Worm (Caenorhabditis elegans) whole organism, young adult: ENCODE results near the gene T09B9.3.

Source experiments
- B0035.1 ChIP-seq: sonication (generic microtip); optimal IDR thresholded peaks from 2 replicates; lab custom pipeline; 2016; ENCODE audit warnings: missing genetic modification characterization, mild to moderate bottlenecking, missing compliant biosample characterization, missing genotype, missing genetic modification reagents
- C06A6.2 ChIP-seq: fragments of 200-800 bp; sonication (Bioruptor generic); conservative IDR thresholded peaks from 2 replicates; pipeline ENCODE4 v1.3.6; 2022; ENCODE audit warnings: missing genetic modification characterization, missing compliant biosample characterization
- C17E4.6 ChIP-seq: fragments of 200-800 bp; sonication (Bioruptor generic); IDR thresholded peaks from 2 replicates; pipeline ENCODE4 v1.3.6; 2022; ENCODE audit warnings: missing genetic modification reagents, missing genetic modification characterization, missing compliant biosample characterization
- F33H1.4 ChIP-seq: fragments of 200-800 bp; sonication (Bioruptor generic); IDR thresholded peaks from 2 replicates; pipeline ENCODE4 v1.3.6; 2022; ENCODE audit warnings: missing genetic modification reagents, missing genetic modification characterization, missing compliant biosample characterization
- F49E8.2 ChIP-seq: sonication (generic microtip); optimal IDR thresholded peaks from 3 replicates; lab custom pipeline; 2017; ENCODE audit warnings: missing genetic modification characterization, mild to moderate bottlenecking, missing compliant biosample characterization, antibody characterized with exemption, moderate library complexity; ENCODE audit not compliant: insufficient read depth
- F52B5.7 ChIP-seq: sonication (generic microtip); optimal IDR thresholded peaks from 2 replicates; lab custom pipeline; 2016; ENCODE audit warnings: mild to moderate bottlenecking, missing genetic modification characterization, missing compliant biosample characterization
- T26A5.8 ChIP-seq: sonication (generic microtip); optimal IDR thresholded peaks from 2 replicates; lab custom pipeline; 2016; ENCODE audit warnings: missing genetic modification characterization, missing compliant biosample characterization
- Y53G8AR.9 ChIP-seq: fragments of 200-800 bp; sonication (Bioruptor generic); conservative IDR thresholded peaks from 2 replicates; pipeline ENCODE4 v1.3.6; 2022; ENCODE audit warnings: missing genetic modification reagents, missing genetic modification characterization, missing compliant biosample characterization
- Y56A3A.18 ChIP-seq: fragments of 200-800 bp; sonication (Bioruptor generic); IDR thresholded peaks from 2 replicates; pipeline ENCODE4 v1.3.6; 2022; ENCODE audit warnings: missing genetic modification reagents, missing genetic modification characterization, missing compliant biosample characterization
- Y67H2A.10 ChIP-seq: fragments of 200-800 bp; sonication (Bioruptor generic); conservative IDR thresholded peaks from 2 replicates; pipeline ENCODE4 v1.3.6; 2022; ENCODE audit warnings: missing genetic modification reagents, missing genetic modification characterization, missing compliant biosample characterization
- Y95B8A.8 ChIP-seq: fragments of 200-800 bp; sonication (Bioruptor generic); IDR thresholded peaks from 2 replicates; pipeline ENCODE4 v1.3.6; 2022; ENCODE audit warnings: missing genetic modification reagents, missing genetic modification characterization, missing compliant biosample characterization
- atf-7 ChIP-seq: sonication (generic microtip); optimal IDR thresholded peaks from 2 replicates; lab custom pipeline; 2017; ENCODE audit warnings: mild to moderate bottlenecking, missing genetic modification characterization, missing compliant biosample characterization
- athp-1 ChIP-seq: sonication (generic microtip); optimal IDR thresholded peaks from 2 replicates; lab custom pipeline; 2017; ENCODE audit warnings: mild to moderate bottlenecking, missing genetic modification characterization, missing compliant biosample characterization
- attf-6 ChIP-seq: fragments of 200-800 bp; sonication (Bioruptor generic); IDR thresholded peaks from 2 replicates; pipeline ENCODE4 v1.3.6; 2022; ENCODE audit warnings: missing genetic modification reagents, missing genetic modification characterization, missing compliant biosample characterization
- cebp-1 ChIP-seq, 2 experiments: fragments of 200-800 bp in 1 of 2; sonication (Bioruptor generic) in 1 of 2; sonication (generic microtip) in 1 of 2; IDR thresholded peaks in 1 of 2; optimal IDR thresholded peaks in 1 of 2; 2 replicates each; pipeline versions ENCODE4 v1.3.6 to Lab custom; 2017 to 2022; ENCODE audit warnings: missing compliant biosample characterization in 2 of 2, missing genetic modification characterization in 2 of 2, mild to moderate bottlenecking in 1 of 2, missing genetic modification reagents in 1 of 2, moderate library complexity in 1 of 2
- cebp-2 ChIP-seq: fragments of 200-800 bp; sonication (Bioruptor generic); IDR thresholded peaks from 2 replicates; pipeline ENCODE4 v1.3.6; 2022; ENCODE audit warnings: missing genetic modification characterization, missing compliant biosample characterization
- ceh-100 ChIP-seq: fragments of 200-800 bp; sonication (Bioruptor generic); IDR thresholded peaks from 2 replicates; pipeline ENCODE4 v1.3.6; 2022; ENCODE audit warnings: missing genetic modification reagents, missing genetic modification characterization, missing compliant biosample characterization
- ceh-40 ChIP-seq: fragments of 200-800 bp; sonication (Bioruptor generic); IDR thresholded peaks from 2 replicates; pipeline ENCODE4 v1.3.6; 2022; ENCODE audit warnings: missing genetic modification characterization, missing compliant biosample characterization
- ceh-91 ChIP-seq: fragments of 200-800 bp; sonication (Bioruptor generic); IDR thresholded peaks from 2 replicates; pipeline ENCODE4 v1.3.6; 2022; ENCODE audit warnings: missing genetic modification reagents, missing genetic modification characterization, missing compliant biosample characterization
- dox-1 ChIP-seq: fragments of 200-800 bp; sonication (Bioruptor generic); IDR thresholded peaks from 2 replicates; pipeline ENCODE4 v1.3.6; 2022; ENCODE audit warnings: missing genetic modification reagents, missing genetic modification characterization, missing compliant biosample characterization
- efl-1 ChIP-seq: fragments of 150-350 bp; optimal IDR thresholded peaks from 2 replicates; lab custom pipeline; 2014; ENCODE audit warnings: missing biosample characterization, missing genetic modification reagents, missing genetic modification characterization
- egl-44 ChIP-seq: fragments of 200-800 bp; sonication (Bioruptor generic); IDR thresholded peaks from 2 replicates; pipeline ENCODE4 v1.3.6; 2022; ENCODE audit warnings: missing genetic modification reagents, missing genetic modification characterization, missing compliant biosample characterization
- ets-4 ChIP-seq: fragments of 200-800 bp; sonication (Bioruptor generic); optimal IDR thresholded peaks from 2 replicates; lab custom pipeline; 2018; ENCODE audit warnings: mild to moderate bottlenecking, missing genetic modification characterization, missing compliant biosample characterization
- gei-17 ChIP-seq: fragments of 200-800 bp; sonication (Bioruptor generic); optimal IDR thresholded peaks from 2 replicates; lab custom pipeline; 2018; ENCODE audit warnings: mild to moderate bottlenecking, missing genetic modification characterization, missing compliant biosample characterization
- hmg-1.2 ChIP-seq: fragments of 200-800 bp; sonication (Bioruptor generic); IDR thresholded peaks from 2 replicates; pipeline ENCODE4 v1.3.6; 2022; ENCODE audit warnings: missing genetic modification reagents, missing genetic modification characterization, missing compliant biosample characterization
- hmg-20 ChIP-seq: fragments of 200-800 bp; sonication (Bioruptor generic); IDR thresholded peaks from 2 replicates; pipeline ENCODE4 v1.3.6; 2022; ENCODE audit warnings: missing genetic modification reagents, missing genetic modification characterization, missing compliant biosample characterization
- let-526 ChIP-seq: fragments of 200-800 bp; sonication (Bioruptor generic); IDR thresholded peaks from 2 replicates; pipeline ENCODE4 v1.3.6; 2022; ENCODE audit warnings: missing genetic modification reagents, missing genetic modification characterization, missing compliant biosample characterization
- lin-35 ChIP-seq, 3 experiments: fragments of 150-350 bp in 2 of 3; sonication (generic microtip) in 1 of 3; optimal IDR thresholded peaks; 2 replicates each; lab custom pipeline; 2014 to 2018; ENCODE audit warnings: missing biosample characterization in 3 of 3, missing genetic modification characterization in 3 of 3, missing genetic modification reagents in 3 of 3
- lir-1 ChIP-seq: fragments of 200-800 bp; sonication (Bioruptor generic); conservative IDR thresholded peaks from 2 replicates; pipeline ENCODE4 v1.3.6; 2022; ENCODE audit warnings: missing genetic modification reagents, missing genetic modification characterization, missing compliant biosample characterization
- madf-6 ChIP-seq: fragments of 200-800 bp; sonication (Bioruptor generic); IDR thresholded peaks from 2 replicates; pipeline ENCODE4 v1.3.6; 2022; ENCODE audit warnings: missing genetic modification reagents, missing genetic modification characterization, missing compliant biosample characterization
- madf-8 ChIP-seq: fragments of 200-800 bp; sonication (Bioruptor generic); conservative IDR thresholded peaks from 2 replicates; pipeline ENCODE4 v1.3.6; 2022; ENCODE audit warnings: missing genetic modification reagents, missing genetic modification characterization, missing compliant biosample characterization
- mcd-1 ChIP-seq: fragments of 200-800 bp; sonication (Bioruptor generic); IDR thresholded peaks from 2 replicates; pipeline ENCODE4 v1.3.6; 2022; ENCODE audit warnings: missing genetic modification reagents, missing genetic modification characterization, missing compliant biosample characterization
- mel-28 ChIP-seq: sonication (generic microtip); optimal IDR thresholded peaks from 2 replicates; lab custom pipeline; 2016; ENCODE audit warnings: borderline replicate concordance, mild to moderate bottlenecking, missing genetic modification characterization, missing compliant biosample characterization
- mxl-1 ChIP-seq: sonication (generic microtip); optimal IDR thresholded peaks from 2 replicates; lab custom pipeline; 2016; ENCODE audit warnings: missing genetic modification characterization, missing compliant biosample characterization
- nfya-2 ChIP-seq: fragments of 200-800 bp; sonication (Bioruptor generic); IDR thresholded peaks from 2 replicates; pipeline ENCODE4 v1.3.6; 2022; ENCODE audit warnings: missing genetic modification reagents, missing genetic modification characterization, missing compliant biosample characterization
- nfyb-1 ChIP-seq: fragments of 200-800 bp; sonication (Bioruptor generic); IDR thresholded peaks from 2 replicates; pipeline ENCODE4 v1.3.6; 2022; ENCODE audit warnings: missing genetic modification reagents, missing genetic modification characterization, missing compliant biosample characterization
- nhr-120 ChIP-seq: fragments of 200-800 bp; sonication (Bioruptor generic); IDR thresholded peaks from 2 replicates; pipeline ENCODE4 v1.3.6; 2022; ENCODE audit warnings: missing genetic modification characterization, missing compliant biosample characterization
- nhr-80 ChIP-seq: sonication (generic microtip); optimal IDR thresholded peaks from 2 replicates; lab custom pipeline; 2016; ENCODE audit warnings: missing genetic modification characterization, missing compliant biosample characterization
- nhr-90 ChIP-seq: sonication (generic microtip); optimal IDR thresholded peaks from 2 replicates; lab custom pipeline; 2016; ENCODE audit warnings: missing genotype, mild to moderate bottlenecking, missing genetic modification characterization, missing compliant biosample characterization
- rcor-1 ChIP-seq: fragments of 200-800 bp; sonication (Bioruptor generic); IDR thresholded peaks from 2 replicates; pipeline ENCODE4 v1.3.6; 2022; ENCODE audit warnings: missing genetic modification reagents, missing genetic modification characterization, missing compliant biosample characterization
- rec-8 ChIP-seq, 2 experiments: sonication (generic microtip); optimal IDR thresholded peaks; 2 replicates each; lab custom pipeline; 2016; ENCODE audit warnings: mild to moderate bottlenecking in 2 of 2, missing genetic modification characterization in 2 of 2, missing genetic modification reagents in 2 of 2, missing genotype in 2 of 2, missing biosample characterization in 1 of 2, missing compliant biosample characterization in 1 of 2, moderate library complexity in 1 of 2
- sdz-38 ChIP-seq: sonication (generic microtip); optimal IDR thresholded peaks from 2 replicates; lab custom pipeline; 2016; ENCODE audit warnings: missing genotype, missing genetic modification characterization, missing compliant biosample characterization
- somi-1 ChIP-seq: fragments of 200-800 bp; sonication (Bioruptor generic); optimal IDR thresholded peaks from 2 replicates; lab custom pipeline; 2018; ENCODE audit warnings: mild to moderate bottlenecking, missing genetic modification characterization, missing compliant biosample characterization
- sptf-2 ChIP-seq: fragments of 200-800 bp; sonication (Bioruptor generic); optimal IDR thresholded peaks from 2 replicates; lab custom pipeline; 2018; ENCODE audit warnings: mild to moderate bottlenecking, missing genetic modification characterization, missing compliant biosample characterization
- tbx-9 ChIP-seq: sonication (generic microtip); optimal IDR thresholded peaks from 2 replicates; lab custom pipeline; 2016; ENCODE audit warnings: borderline replicate concordance, missing genetic modification characterization, inconsistent platforms, missing compliant biosample characterization
- unc-130 ChIP-seq: sonication (generic microtip); optimal IDR thresholded peaks from 2 replicates; lab custom pipeline; 2016; ENCODE audit warnings: missing genetic modification reagents, missing genetic modification characterization, missing compliant biosample characterization
- ztf-18 ChIP-seq: sonication (generic microtip); optimal IDR thresholded peaks from 2 replicates; lab custom pipeline; 2016; ENCODE audit warnings: missing genotype, mild to moderate bottlenecking, missing genetic modification characterization, missing compliant biosample characterization
- ztf-26 ChIP-seq: sonication (generic microtip); optimal IDR thresholded peaks from 2 replicates; lab custom pipeline; 2017; ENCODE audit warnings: missing genetic modification characterization, missing compliant biosample characterization

Gene T09B9.3

ce11 chrX:9743513-9743914, 17.7 kb downstream of the T09B9.3 start:
- TF ChIP-seq nhr-120 (GFP tag; lab: Robert Waterston, UW) (peak; percentile 98), lin-35 (GFP tag; optimal IDR thresholded peaks at IDR 0.05; lab: Kevin White, UChicago) (peak in 2 of 3 experiments; percentile 50 to 85), ceh-40 (GFP tag; lab: Robert Waterston, UW) (peak; percentile 89), nhr-90 (tag; lab: Kevin White, UChicago) (peak; percentile 97), atf-7 (tag; lab: Kevin White, UChicago) (peak; percentile 87), dox-1 (peak; percentile 97), gei-17 (GFP tag; lab: Kevin White, UChicago) (peak; percentile 89), nfyb-1 (GFP tag; lab: Robert Waterston, UW) (peak; percentile 97), F33H1.4 (GFP tag; lab: Robert Waterston, UW) (peak; percentile 37; the same call in 1 of the 2 replicates), madf-8 (GFP tag; lab: Robert Waterston, UW) (peak; percentile 33; the same call in 1 of the 2 replicates), C06A6.2 (GFP tag; lab: Robert Waterston, UW) (peak; percentile 87), Y53G8AR.9 (GFP tag; lab: Robert Waterston, UW) (peak; percentile 87), tbx-9 (tag; lab: Kevin White, UChicago) (peak; percentile 77), ztf-26 (tag; lab: Kevin White, UChicago) (peak; percentile 95), mxl-1 (tag; lab: Kevin White, UChicago) (peak; percentile 95), nhr-80 (tag; lab: Kevin White, UChicago) (peak; percentile 71), hmg-20 (peak; percentile 93), unc-130 (GFP tag; lab: Kevin White, UChicago) (peak; percentile 87), ztf-18 (tag; lab: Kevin White, UChicago) (peak; percentile 83), B0035.1 (tag; lab: Kevin White, UChicago) (peak; percentile 85), ceh-100 (GFP tag; lab: Robert Waterston, UW) (peak; percentile 80), mcd-1 (GFP tag; lab: Robert Waterston, UW) (peak; percentile 84), lir-1 (GFP tag; lab: Robert Waterston, UW) (peak; percentile 80), hmg-1.2 (GFP tag; lab: Robert Waterston, UW) (peak; percentile 94), cebp-2 (GFP tag; lab: Robert Waterston, UW) (peak; percentile 98), C17E4.6 (GFP tag; lab: Robert Waterston, UW) (peak; percentile 86), Y95B8A.8 (GFP tag; lab: Robert Waterston, UW) (peak; percentile 92), sdz-38 (tag; lab: Kevin White, UChicago) (peak; percentile 74), ceh-91 (GFP tag; lab: Robert Waterston, UW) (peak; percentile 70), T26A5.8 (peak; percentile 97), somi-1 (GFP tag; lab: Kevin White, UChicago) (peak; percentile 91), madf-6 (peak; percentile 80), sptf-2 (peak; percentile 98), cebp-1 (GFP tag; IDR thresholded peaks at IDR 0.05; lab: Robert Waterston, UW) (peak; percentile 39; the same call in 1 of the 2 replicates), cebp-1 (tag; optimal IDR thresholded peaks at IDR 0.05; lab: Kevin White, UChicago) (peak; percentile 89), Y67H2A.10 (peak; percentile 80; the same call in 1 of the 2 replicates), athp-1 (peak; percentile 93), mel-28 (peak; percentile 82), efl-1 (GFP tag; lab: Kevin White, UChicago) (peak; percentile 15), F52B5.7 (tag; lab: Kevin White, UChicago) (peak; percentile 98), ets-4 (GFP tag; lab: Kevin White, UChicago) (peak; percentile 91), F49E8.2 (peak; percentile 49), rec-8 (tag; optimal IDR thresholded peaks at IDR 0.05; lab: Kevin White, UChicago) (peak; percentile 95 to 98), nfya-2 (GFP tag; lab: Robert Waterston, UW) (0 out of 2 replicates have a peak, but pooled peaks have one; percentile 76), rcor-1 (GFP tag; lab: Robert Waterston, UW) (peak; percentile 95), Y56A3A.18 (GFP tag; lab: Robert Waterston, UW) (peak; percentile 97), let-526 (GFP tag; lab: Robert Waterston, UW) (peak; percentile 92), egl-44 (peak; percentile 98), attf-6 (GFP tag; lab: Robert Waterston, UW) (peak; percentile 86)
